Worm (Caenorhabditis elegans): Measurements from ENCODE around the gene B0272.4.

The B0272.4 gene

ce11 chrX:9397401-9397800, 30.8 kb upstream of the B0272.4 start, which contains the start of gene fln-2:
fln-2 (plus strand) TSS chrX:9397701.
- TF ChIP-seq ceh-9 (tag; optimal IDR thresholded peaks at IDR 0.05) (no peak), pha-4 (tag; optimal IDR thresholded peaks at IDR 0.05) (no peak)

- TF ChIP-seq nhr-23 (tag; optimal IDR thresholded peaks at IDR 0.05), result peak; percentile 59
- peak; percentile 79 for TF ChIP-seq nhr-25 (tag; optimal IDR thresholded peaks at IDR 0.05)
- no peak for TF ChIP-seq nhr-237 (tag; optimal IDR thresholded peaks at IDR 0.05)
- TF ChIP-seq ZK546.5 (tag; optimal IDR thresholded peaks at IDR 0.05), result no peak
- no peak for TF ChIP-seq jun-1 (tag; optimal IDR thresholded peaks at IDR 0.05)
- no peak for TF ChIP-seq tbx-2 (tag; optimal IDR thresholded peaks at IDR 0.05)
- TF ChIP-seq zag-1 (tag; optimal IDR thresholded peaks at IDR 0.05), result no peak
These were observed 26.3 kb upstream of the B0272.4 start for ce11 chrX:9401963-9402362.

- peak; percentile 45 for TF ChIP-seq nhr-25 (tag; optimal IDR thresholded peaks at IDR 0.05)
- no peak for TF ChIP-seq ceh-82 (tag; optimal IDR thresholded peaks at IDR 0.05)
- TF ChIP-seq tbx-2 (tag; optimal IDR thresholded peaks at IDR 0.05), result no peak
These were observed 25.8 kb upstream of the B0272.4 start for ce11 chrX:9402464-9402863.

ce11 chrX:9403622-9404255, 24.5 kb upstream of the B0272.4 start:
- TF ChIP-seq nhr-23 (tag; optimal IDR thresholded peaks at IDR 0.05) (peak; percentile 76), zag-1 (tag; optimal IDR thresholded peaks at IDR 0.05) (no peak), skn-1 (tag; optimal IDR thresholded peaks at IDR 0.05) (no peak), pha-4 (tag; optimal IDR thresholded peaks at IDR 0.05) (no peak), unc-39 (tag; optimal IDR thresholded peaks at IDR 0.05) (no peak), ceh-82 (tag; optimal IDR thresholded peaks at IDR 0.05) (no peak), fkh-2 (tag; optimal IDR thresholded peaks at IDR 0.05) (no peak), sea-2 (GFP tag; optimal IDR thresholded peaks at IDR 0.05) (no peak), eor-1 (tag; optimal IDR thresholded peaks at IDR 0.05) (no peak), nhr-43 (tag; optimal IDR thresholded peaks at IDR 0.05; ENCODE audit: poor library complexity, severe bottlenecking) (peak; percentile 72), hmg-11 (tag; optimal IDR thresholded peaks at IDR 0.05) (no peak), elt-3 (tag; optimal IDR thresholded peaks at IDR 0.05) (peak in 1 of 3 experiments; percentile 81), tbx-2 (tag; optimal IDR thresholded peaks at IDR 0.05) (no peak), fos-1 (tag; optimal IDR thresholded peaks at IDR 0.05) (no peak), nhr-25 (tag; optimal IDR thresholded peaks at IDR 0.05) (peak; percentile 90), mdl-1 (tag; optimal IDR thresholded peaks at IDR 0.05) (no peak), ama-1 (optimal IDR thresholded peaks at IDR 0.05) (no peak), fkh-10 (GFP tag; optimal IDR thresholded peaks at IDR 0.05) (no peak)

- TF ChIP-seq ZK546.5 (tag; optimal IDR thresholded peaks at IDR 0.05), result no peak
- TF ChIP-seq nhr-23 (tag; optimal IDR thresholded peaks at IDR 0.05), result peak; percentile 42
These were observed 22.3 kb upstream of the B0272.4 start for ce11 chrX:9405922-9406321.

ce11 chrX:9409114-9409513, 19.1 kb upstream of the B0272.4 start:
- TF ChIP-seq ceh-28 (tag; optimal IDR thresholded peaks at IDR 0.05) (peak; percentile 38), elt-1 (tag; optimal IDR thresholded peaks at IDR 0.05) (peak; percentile 29), nhr-23 (tag; optimal IDR thresholded peaks at IDR 0.05) (peak; percentile 71), nhr-25 (tag; optimal IDR thresholded peaks at IDR 0.05) (peak; percentile 57), nfya-1 (tag; optimal IDR thresholded peaks at IDR 0.05; ENCODE audit: insufficient read depth) (no peak)

ce11 chrX:9410747-9411146, 17.5 kb upstream of the B0272.4 start:
- TF ChIP-seq sea-2 (GFP tag; optimal IDR thresholded peaks at IDR 0.05) (no peak), ceh-9 (tag; optimal IDR thresholded peaks at IDR 0.05) (no peak), elt-3 (tag; optimal IDR thresholded peaks at IDR 0.05) (no peak), pha-4 (tag; optimal IDR thresholded peaks at IDR 0.05) (peak; percentile 87), elt-1 (tag; optimal IDR thresholded peaks at IDR 0.05) (no peak), ama-1 (optimal IDR thresholded peaks at IDR 0.05) (no peak), nhr-77 (tag; optimal IDR thresholded peaks at IDR 0.05) (no peak), nhr-67 (tag; optimal IDR thresholded peaks at IDR 0.05) (no peak), jun-1 (tag; optimal IDR thresholded peaks at IDR 0.05) (no peak)
